Worm (Caenorhabditis elegans) whole organism, dauer: ENCODE data around the gene C36E8.4.

Source experiments
- unc-62 ChIP-seq: sonication (generic microtip); optimal IDR thresholded peaks from 2 replicates; lab custom pipeline; 2017; ENCODE audit warnings: missing biosample characterization, missing genetic modification reagents, missing genetic modification characterization

C36E8.4 gene

ce11 chrIII:4012036-4012435, at the start of gene C36E8.4:
Gene C36E8.4, plus strand, starts transcription at chrIII:4012336.
- no peak for TF ChIP-seq unc-62

- no peak for TF ChIP-seq unc-62
Observed at ce11 chrIII:3964237-3964636, 47.9 kb upstream of the C36E8.4 start, which contains the start of gene R10E9.2. Gene R10E9.2, minus strand, starts transcription at chrIII:3964337.

ce11 chrIII:3966143-3966542, 46.0 kb upstream of the C36E8.4 start:
- TF ChIP-seq unc-62 = no peak

- no peak for TF ChIP-seq unc-62
Observed at ce11 chrIII:3969133-3969532, 43.0 kb upstream of the C36E8.4 start.

ce11 chrIII:3970395-3970794, 41.7 kb upstream of the C36E8.4 start:
- no peak for TF ChIP-seq unc-62

ce11 chrIII:3972687-3973086, 39.4 kb upstream of the C36E8.4 start, which contains the start of gene R10E9.4:
Gene R10E9.4, minus strand, starts transcription at chrIII:3972787.
- TF ChIP-seq unc-62 = no peak

ce11 chrIII:3974503-3974902, 37.6 kb upstream of the C36E8.4 start:
- no peak for TF ChIP-seq unc-62

ce11 chrIII:3975008-3975407, 37.1 kb upstream of the C36E8.4 start:
- TF ChIP-seq unc-62 = no peak

- no peak for TF ChIP-seq unc-62
Observed at ce11 chrIII:3976291-3976690, 35.8 kb upstream of the C36E8.4 start, which contains the start of gene msi-1. Gene msi-1, minus strand, starts transcription at chrIII:3976391.

ce11 chrIII:3976992-3977391, 35.1 kb upstream of the C36E8.4 start:
- no peak for TF ChIP-seq unc-62

- TF ChIP-seq unc-62 = no peak
Observed at ce11 chrIII:3978438-3978837, 33.7 kb upstream of the C36E8.4 start.

ce11 chrIII:3979980-3980631, 32.0 kb upstream of the C36E8.4 start:
- no peak for TF ChIP-seq unc-62

- TF ChIP-seq unc-62 = no peak
Observed at ce11 chrIII:3984049-3984484, 28.1 kb upstream of the C36E8.4 start.

- TF ChIP-seq unc-62 = no peak
Observed at ce11 chrIII:3986368-3986767, 25.8 kb upstream of the C36E8.4 start, which contains the start of gene Y1A5A.1. Gene Y1A5A.1, minus strand, starts transcription at chrIII:3986661.

ce11 chrIII:3987759-3988158, 24.4 kb upstream of the C36E8.4 start, which contains the start of gene C36E8.6:
Gene C36E8.6, plus strand, starts transcription at chrIII:3988059.
- no peak for TF ChIP-seq unc-62

ce11 chrIII:3991362-3991761, 20.8 kb upstream of the C36E8.4 start:
- TF ChIP-seq unc-62 = no peak

ce11 chrIII:3992089-3992488, 20.0 kb upstream of the C36E8.4 start, which contains the start of gene glb-11:
Gene glb-11, minus strand, starts transcription at chrIII:3992189.
- TF ChIP-seq unc-62 = no peak

- no peak for TF ChIP-seq unc-62
Observed at ce11 chrIII:3994457-3994856, 17.7 kb upstream of the C36E8.4 start.
